Worm (Caenorhabditis elegans): ENCODE data around the gene mlc-2.
A peak's percentile ranks its signal among the peaks of the same experiment; 100 is the strongest.

- TF ChIP-seq tra-1 (GFP tag; IDR thresholded peaks at IDR 0.05), result no peak
- TF ChIP-seq nhr-237 (tag; optimal IDR thresholded peaks at IDR 0.05), result no peak
- TF ChIP-seq pha-4 (GFP tag; IDR thresholded peaks at IDR 0.05), result no peak
- TF ChIP-seq pha-4 (tag; optimal IDR thresholded peaks at IDR 0.05), result no peak
- no peak for TF ChIP-seq nhr-111 (GFP tag; optimal IDR thresholded peaks at IDR 0.05)
- TF ChIP-seq unc-62 (GFP tag; optimal IDR thresholded peaks at IDR 0.05 in 1 of 2), result peak in 1 of 2 experiments; percentile 27
- TF ChIP-seq unc-62 (tag; optimal IDR thresholded peaks at IDR 0.05), result no peak
- no peak for TF ChIP-seq dpl-1 (GFP tag; optimal IDR thresholded peaks at IDR 0.05)
- no peak for TF ChIP-seq ama-1 (optimal IDR thresholded peaks at IDR 0.05)
- no peak for TF ChIP-seq nhr-11 (tag; optimal IDR thresholded peaks at IDR 0.05)
Measured at ce11 chrX:17478677-17479076, 22.3 kb upstream of the mlc-2 start.
